Fruit fly (Drosophila melanogaster): Measurements from ENCODE around the gene CG5111.

The CG5111 gene

DNA sequence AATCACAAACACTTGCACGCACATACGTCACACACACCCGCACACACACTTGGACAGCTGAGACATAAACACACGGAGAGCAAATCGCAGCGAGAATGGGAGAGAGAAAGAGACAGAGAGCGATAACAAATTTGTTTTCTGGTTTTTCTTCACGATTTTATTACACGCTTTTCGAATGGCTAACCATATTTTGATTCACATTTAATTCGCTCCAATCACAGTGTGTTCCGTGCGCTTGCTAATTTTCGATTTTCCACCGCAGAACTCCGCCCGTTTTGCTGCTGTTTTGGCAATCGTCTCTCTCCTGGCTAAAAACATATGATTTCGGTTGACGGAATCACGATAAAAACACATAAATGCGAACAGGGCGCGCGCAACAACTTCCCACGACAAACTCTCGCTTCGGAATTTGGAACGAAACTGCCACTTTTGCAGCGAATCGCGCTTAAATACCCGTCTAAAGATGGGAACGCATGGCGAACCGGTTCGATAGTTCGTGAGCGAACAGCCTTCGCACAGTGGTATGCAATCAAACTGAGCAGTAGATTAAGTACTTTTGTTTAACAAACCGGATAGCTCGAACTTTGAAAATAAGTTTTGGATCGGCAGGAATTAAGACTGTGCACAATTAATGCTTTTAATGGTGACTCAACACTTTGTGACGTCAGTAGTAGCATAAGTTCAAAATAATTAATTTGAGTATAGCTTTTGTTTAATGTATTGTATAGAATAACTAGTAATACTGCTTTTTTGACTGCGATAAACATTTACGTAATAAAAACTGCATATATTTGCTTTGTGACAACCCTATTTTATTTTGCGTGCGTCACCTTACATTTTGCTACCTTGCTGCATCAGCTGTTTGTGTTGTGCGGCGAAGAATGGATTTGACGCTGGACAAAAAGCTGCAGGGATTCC, 33.2 kb upstream of the CG5111 start, which contains the start of the genes Fur1 and Vps33B (continued):
- TF ChIP-seq CG11560 (tag; IDR thresholded peaks at IDR 0.05) (no peak; the same call in 2 of the 3 replicates), CG10321 (GFP tag; IDR thresholded peaks at IDR 0.05) (peak; percentile 78), CG17359 (tag; optimal IDR thresholded peaks at IDR 0.05) (peak; percentile 95), CG2120 (GFP tag; optimal IDR thresholded peaks at IDR 0.05) (peak; percentile 99), Max (GFP tag; optimal IDR thresholded peaks at IDR 0.05) (peak; percentile 99), wdn (GFP tag; IDR thresholded peaks at IDR 0.05) (peak; percentile 90), Neu2 (GFP tag; optimal IDR thresholded peaks at IDR 0.05; ENCODE audit: borderline replicate concordance) (peak; percentile 94), Deaf1 (tag; optimal IDR thresholded peaks at IDR 0.05) (peak; percentile 84), CG15073 (GFP tag; optimal IDR thresholded peaks at IDR 0.05) (peak; percentile 90), repo (GFP tag; optimal IDR thresholded peaks at IDR 0.05) (peak; percentile 97), lmd (GFP tag; IDR thresholded peaks at IDR 0.05) (peak; percentile 96), sc (optimal IDR thresholded peaks at IDR 0.05) (no peak), sc (GFP tag; optimal IDR thresholded peaks at IDR 0.05) (peak; percentile 96), phol (tag; optimal IDR thresholded peaks at IDR 0.05) (peak; percentile 98), mld (GFP tag; IDR thresholded peaks at IDR 0.05; ENCODE audit: partially characterized antibody) (peak; percentile 67; the same call in 1 of the 3 replicates), CG2199 (GFP tag; IDR thresholded peaks at IDR 0.05) (peak; percentile 78; the same call in 1 of the 3 replicates), tio (GFP tag; optimal IDR thresholded peaks at IDR 0.05) (peak; percentile 99), B-H1 (GFP tag; IDR thresholded peaks at IDR 0.05) (peak; percentile 92), h (optimal IDR thresholded peaks at IDR 0.05) (no peak), al (GFP tag; IDR thresholded peaks at IDR 0.05) (peak; percentile 94), Scr (GFP tag; IDR thresholded peaks at IDR 0.05; ENCODE audit: partially characterized antibody) (peak; percentile 79), CG31365 (tag; optimal IDR thresholded peaks at IDR 0.05) (peak; percentile 77), CG15269 (tag; optimal IDR thresholded peaks at IDR 0.05) (peak; percentile 96), Hr51 (GFP tag; optimal IDR thresholded peaks at IDR 0.05) (peak; percentile 97 to 98), CrebB (tag; optimal IDR thresholded peaks at IDR 0.05) (peak; percentile 94), CG1529 (GFP tag; optimal IDR thresholded peaks at IDR 0.05) (peak; percentile 94), Atf6 (GFP tag; IDR thresholded peaks at IDR 0.05) (peak; percentile 96), eve (GFP tag; optimal IDR thresholded peaks at IDR 0.05) (peak in 1 of 2 experiments; percentile 99), CG5953 (GFP tag; IDR thresholded peaks at IDR 0.05) (peak; percentile 88), CG31441 (GFP tag; IDR thresholded peaks at IDR 0.05) (peak; percentile 98), dmrt11E (tag; optimal IDR thresholded peaks at IDR 0.05) (peak; percentile 96), fd3F (GFP tag; optimal IDR thresholded peaks at IDR 0.05) (peak; percentile 93), CG12391 (tag; optimal IDR thresholded peaks at IDR 0.05) (peak; percentile 98), ro (GFP tag; IDR thresholded peaks at IDR 0.05) (peak; percentile 76), sens-2 (GFP tag; IDR thresholded peaks at IDR 0.05) (peak; percentile 84), CG8944 (GFP tag; optimal IDR thresholded peaks at IDR 0.05) (peak; percentile 98), cad (GFP tag; optimal IDR thresholded peaks at IDR 0.05) (no peak), CG3726 (GFP tag; IDR thresholded peaks at IDR 0.05) (peak; percentile 92; the same call in 1 of the 3 replicates), chn (GFP tag; optimal IDR thresholded peaks at IDR 0.05) (peak; percentile 99), Six4 (GFP tag; optimal IDR thresholded peaks at IDR 0.05) (peak; percentile 98), Hey (tag; optimal IDR thresholded peaks at IDR 0.05) (peak; percentile 91), slou (GFP tag; optimal IDR thresholded peaks at IDR 0.05) (peak; percentile 95), mam (GFP tag; optimal IDR thresholded peaks at IDR 0.05) (peak; percentile 99), kay (GFP tag; optimal IDR thresholded peaks at IDR 0.05) (peak; percentile 97), NC2α (GFP tag; optimal IDR thresholded peaks at IDR 0.05) (peak; percentile 98), shn (GFP tag; optimal IDR thresholded peaks at IDR 0.05) (peak; percentile 99), Adf1 (GFP tag; IDR thresholded peaks at IDR 0.05) (peak; percentile 72), Optix (GFP tag; IDR thresholded peaks at IDR 0.05) (peak; percentile 94), grau (tag; optimal IDR thresholded peaks at IDR 0.05) (peak; percentile 96), insv (GFP tag; optimal IDR thresholded peaks at IDR 0.05) (peak; percentile 62 to 80)

Data from whole organism, embryonic.